Fruit fly (Drosophila melanogaster): ENCODE data around the gene Pkc98E.

The Pkc98E gene

dm6 chr3R:29033909-29034629 lies 4.9 kb upstream of the Pkc98E start, which contains the start of the genes beta4GalNAcTB and Cpsf100 (continued):
- TF ChIP-seq CoRest (tag; optimal IDR thresholded peaks at IDR 0.05): peak; percentile 87
- peak; percentile 21 for TF ChIP-seq CG34376 (GFP tag; optimal IDR thresholded peaks at IDR 0.05)
- no peak for TF ChIP-seq mld (GFP tag; IDR thresholded peaks at IDR 0.05; ENCODE audit: partially characterized antibody)
- TF ChIP-seq CG12942 (GFP tag; optimal IDR thresholded peaks at IDR 0.05): peak; percentile 66
- peak; percentile 46 for TF ChIP-seq Mad (GFP tag; optimal IDR thresholded peaks at IDR 0.05)
- TF ChIP-seq scrt (GFP tag; optimal IDR thresholded peaks at IDR 0.05): peak; percentile 44
- TF ChIP-seq CG10147 (GFP tag; optimal IDR thresholded peaks at IDR 0.05): peak; percentile 65
- peak; percentile 37 for TF ChIP-seq ewg (GFP tag; optimal IDR thresholded peaks at IDR 0.05)
- TF ChIP-seq CG12769 (tag; optimal IDR thresholded peaks at IDR 0.05): no peak
- no peak for TF ChIP-seq CG8478 (optimal IDR thresholded peaks at IDR 0.05)
- peak; percentile 89 for TF ChIP-seq MBD-R2 (GFP tag; IDR thresholded peaks at IDR 0.05)
- 0 out of 2 replicates have a peak, but pooled peaks have one; percentile 57 for TF ChIP-seq aop (GFP tag; IDR thresholded peaks at IDR 0.05)
- TF ChIP-seq CG17361 (GFP tag; IDR thresholded peaks at IDR 0.05): peak; percentile 96
- peak; percentile 38 for TF ChIP-seq CG2116 (GFP tag; optimal IDR thresholded peaks at IDR 0.05)
- TF ChIP-seq btn (GFP tag; optimal IDR thresholded peaks at IDR 0.05): no peak
- TF ChIP-seq ro (GFP tag; IDR thresholded peaks at IDR 0.05): peak; percentile 15; the same call in 1 of the 2 replicates
- peak; percentile 68 for TF ChIP-seq CG1529 (GFP tag; optimal IDR thresholded peaks at IDR 0.05)
- TF ChIP-seq CG1024 (GFP tag; IDR thresholded peaks at IDR 0.05): peak; percentile 34; the same call in 1 of the 2 replicates
- no peak for TF ChIP-seq Doc3 (GFP tag; IDR thresholded peaks at IDR 0.05; ENCODE audit: partially characterized antibody)
- peak; percentile 49 for TF ChIP-seq cwo (GFP tag; optimal IDR thresholded peaks at IDR 0.05)
- peak; percentile 40; the same call in 1 of the 3 replicates for TF ChIP-seq otp (GFP tag; IDR thresholded peaks at IDR 0.05)
- TF ChIP-seq Rx (GFP tag; IDR thresholded peaks at IDR 0.05): peak; percentile 48
- peak; percentile 78 for TF ChIP-seq Max (GFP tag; optimal IDR thresholded peaks at IDR 0.05)
- peak; percentile 41 for TF ChIP-seq CG13624 (GFP tag; optimal IDR thresholded peaks at IDR 0.05)
- TF ChIP-seq CG3838 (GFP tag; optimal IDR thresholded peaks at IDR 0.05): peak; percentile 20
- no peak for TF ChIP-seq Tbp (GFP tag; optimal IDR thresholded peaks at IDR 0.05)
- peak; percentile 52 for TF ChIP-seq Antp (GFP tag; optimal IDR thresholded peaks at IDR 0.05)
- TF ChIP-seq CG8359 (GFP tag; optimal IDR thresholded peaks at IDR 0.05; ENCODE audit: borderline replicate concordance): peak; percentile 8
- TF ChIP-seq CG34422 (GFP tag; IDR thresholded peaks at IDR 0.05): peak; percentile 70
- TF ChIP-seq Hmr (GFP tag; optimal IDR thresholded peaks at IDR 0.05): peak; percentile 60
- TF ChIP-seq Taf1 (GFP tag; IDR thresholded peaks at IDR 0.05): 0 out of 2 replicates have a peak, but pooled peaks have one; percentile 7
- no peak for TF ChIP-seq Doc2 (GFP tag; IDR thresholded peaks at IDR 0.05)
- peak in 1 of 3 experiments; percentile 81 for TF ChIP-seq lola (GFP tag; optimal IDR thresholded peaks at IDR 0.05)
- no peak for TF ChIP-seq CG6813 (GFP tag; optimal IDR thresholded peaks at IDR 0.05)
- TF ChIP-seq CG3163 (GFP tag; optimal IDR thresholded peaks at IDR 0.05): no peak
- TF ChIP-seq oc (tag; optimal IDR thresholded peaks at IDR 0.05): no peak
- peak; percentile 6 for TF ChIP-seq kah (GFP tag; optimal IDR thresholded peaks at IDR 0.05)
- TF ChIP-seq sens-2 (GFP tag; IDR thresholded peaks at IDR 0.05): no peak
- TF ChIP-seq al (GFP tag; IDR thresholded peaks at IDR 0.05): peak; percentile 65
- peak; percentile 7 for TF ChIP-seq BEAF-32 (GFP tag; optimal IDR thresholded peaks at IDR 0.05)
- no peak for TF ChIP-seq D19A (tag; optimal IDR thresholded peaks at IDR 0.05)
- TF ChIP-seq Oli (tag; optimal IDR thresholded peaks at IDR 0.05): peak; percentile 78
- 0 out of 2 replicates have a peak, but pooled peaks have one; percentile 6 for TF ChIP-seq onecut (GFP tag; IDR thresholded peaks at IDR 0.05)
- peak; percentile 68 for TF ChIP-seq HLH54F (GFP tag; optimal IDR thresholded peaks at IDR 0.05)
- peak; percentile 39 for TF ChIP-seq unpg (GFP tag; optimal IDR thresholded peaks at IDR 0.05)
- TF ChIP-seq PHDP (tag; optimal IDR thresholded peaks at IDR 0.05): peak; percentile 47
- no peak for TF ChIP-seq emc (GFP tag; optimal IDR thresholded peaks at IDR 0.05)
- TF ChIP-seq CG1792 (GFP tag; optimal IDR thresholded peaks at IDR 0.05): no peak
- peak; percentile 8 for TF ChIP-seq CG3065 (GFP tag; optimal IDR thresholded peaks at IDR 0.05)
